Worm (Caenorhabditis elegans): Measurements from ENCODE around the gene srr-6.

The srr-6 gene

DNA sequence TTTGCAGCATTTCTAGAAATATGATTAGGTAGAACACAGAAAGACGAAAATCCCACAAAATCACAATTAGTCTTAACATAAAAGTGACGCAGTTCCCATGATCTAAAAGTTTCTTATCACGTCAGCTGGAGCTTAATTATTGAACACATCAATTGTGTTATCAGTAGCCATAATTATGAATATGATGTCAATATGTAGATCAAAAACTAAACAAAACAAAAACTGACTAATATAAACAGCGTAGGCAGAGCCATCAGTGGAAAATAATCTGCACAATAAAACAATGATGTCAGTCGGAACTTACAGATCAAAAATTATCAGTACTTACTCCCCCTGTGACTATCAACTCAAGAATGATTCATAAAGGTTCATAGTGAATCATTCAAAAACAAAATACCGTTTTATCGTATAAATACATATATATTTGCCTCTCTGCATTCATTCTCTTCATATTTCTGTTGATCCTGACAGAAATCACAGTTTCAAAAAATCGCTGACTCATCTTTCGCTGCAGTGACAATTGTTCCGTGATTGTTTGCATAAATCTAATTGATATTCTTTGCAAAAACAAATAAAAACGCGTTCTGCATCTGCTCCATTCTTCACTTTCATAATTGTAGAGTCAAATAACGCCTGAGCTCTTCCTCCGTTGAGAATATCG lies at the start of gene srr-6:
srr-6 (plus strand) TSS at position 611 of the 661 bp plus-strand sequence.
- TF ChIP-seq fkh-4 (tag; optimal IDR thresholded peaks at IDR 0.05; ENCODE audit: borderline replicate concordance) (no peak), elt-2 (tag; optimal IDR thresholded peaks at IDR 0.05) (peak; percentile 47), mdl-1 (tag; optimal IDR thresholded peaks at IDR 0.05) (no peak)

DNA sequence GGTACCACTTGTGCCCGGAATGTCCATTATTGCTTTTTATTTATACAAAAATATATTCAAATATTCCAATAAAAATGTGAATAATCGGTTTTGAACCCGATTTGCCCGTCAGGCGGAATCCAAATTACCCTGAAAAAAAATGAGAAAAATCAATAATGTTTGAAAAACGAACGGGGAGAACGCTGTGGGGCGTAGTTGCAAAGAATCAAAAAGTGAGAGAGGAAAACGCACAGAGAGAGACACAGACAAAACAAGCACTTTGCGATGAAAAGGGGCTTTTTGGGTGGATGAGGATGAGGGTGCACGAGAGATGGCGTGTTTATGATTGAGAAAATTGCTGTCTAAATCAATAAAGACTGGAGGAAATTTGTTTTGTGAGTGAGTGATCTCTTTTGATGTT lies 49.6 kb upstream of the srr-6 start, which contains the start of gene tam-1:
tam-1 (minus strand) TSS at position 135 of the 400 bp plus-strand sequence.
- peak; percentile 10 for TF ChIP-seq skn-1 (tag; optimal IDR thresholded peaks at IDR 0.05)
- no peak for TF ChIP-seq nhr-20 (tag; optimal IDR thresholded peaks at IDR 0.05)
- TF ChIP-seq nhr-85 (tag): peak; percentile 8
- TF ChIP-seq ceh-8 (GFP tag; optimal IDR thresholded peaks at IDR 0.05): no peak
- no peak for TF ChIP-seq nhr-11 (tag; optimal IDR thresholded peaks at IDR 0.05)
- TF ChIP-seq lin-14 (GFP tag; optimal IDR thresholded peaks at IDR 0.05): peak; percentile 61

DNA sequence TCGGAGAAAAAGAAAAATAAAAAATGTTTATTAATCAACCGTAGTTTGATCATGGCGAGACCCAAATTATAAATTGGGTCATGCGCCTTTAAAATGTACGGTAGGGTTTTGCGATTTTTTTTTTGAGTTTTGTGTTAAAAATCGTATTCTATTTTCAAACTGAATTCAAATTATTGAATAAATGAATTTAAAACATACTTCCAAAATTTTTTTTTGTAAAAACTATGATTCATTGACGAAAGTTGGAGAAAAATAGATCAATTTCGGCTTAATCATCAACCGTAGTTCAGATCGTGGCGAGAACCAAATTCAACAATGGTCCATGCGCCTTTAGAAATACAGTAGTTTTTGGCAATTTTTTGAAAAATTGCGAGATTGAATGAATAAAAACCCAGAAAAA lies 49.0 kb upstream of the srr-6 start:
- TF ChIP-seq tbx-2 (tag; optimal IDR thresholded peaks at IDR 0.05) (no peak), sup-37 (GFP tag; optimal IDR thresholded peaks at IDR 0.05) (no peak), hpl-2 (GFP tag; optimal IDR thresholded peaks at IDR 0.05) (no peak), nhr-47 (tag; optimal IDR thresholded peaks at IDR 0.05) (no peak), ceh-63 (GFP tag; optimal IDR thresholded peaks at IDR 0.05) (no peak), swsn-7 (tag; optimal IDR thresholded peaks at IDR 0.05) (no peak), lsy-2 (tag; optimal IDR thresholded peaks at IDR 0.05) (no peak)

DNA sequence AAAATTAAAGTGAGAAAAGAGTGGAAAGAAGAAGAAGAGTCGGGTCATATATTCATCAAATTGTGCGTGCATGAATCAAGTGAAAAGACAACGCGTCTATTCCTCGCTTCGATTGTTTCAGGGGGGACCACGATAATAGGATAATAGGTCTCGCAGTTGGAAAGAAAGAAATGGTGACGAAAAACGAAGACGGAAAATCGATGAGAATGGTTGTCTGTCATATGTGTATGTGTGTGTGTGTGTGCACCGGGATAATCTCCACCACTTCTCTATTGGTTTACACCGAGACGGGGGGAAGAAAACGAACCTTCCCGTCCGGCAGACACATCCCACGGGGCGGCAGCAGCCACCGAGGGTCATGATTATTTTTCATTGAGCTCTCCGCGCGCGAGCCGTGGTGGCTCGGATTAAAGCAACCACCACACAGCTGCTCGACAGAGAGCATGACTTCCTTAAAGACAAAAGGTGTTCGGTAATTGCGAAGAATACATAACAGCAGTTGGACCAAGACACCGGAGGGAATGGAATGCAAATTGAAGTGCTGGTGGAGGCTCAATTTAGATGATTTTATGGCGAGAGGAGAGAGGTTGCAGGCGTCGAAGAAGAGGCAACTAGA lies 48.5 kb upstream of the srr-6 start:
- TF ChIP-seq mdl-1 (tag; optimal IDR thresholded peaks at IDR 0.05) (no peak), swsn-7 (tag; optimal IDR thresholded peaks at IDR 0.05) (no peak), skn-1 (tag; optimal IDR thresholded peaks at IDR 0.05) (no peak), ceh-82 (tag; optimal IDR thresholded peaks at IDR 0.05) (no peak), efl-1 (optimal IDR thresholded peaks at IDR 0.05) (no peak), efl-1 (GFP tag; optimal IDR thresholded peaks at IDR 0.05 in 1 of 2) (peak in 1 of 2 experiments; percentile 20), nhr-12 (tag; optimal IDR thresholded peaks at IDR 0.05) (no peak), lin-14 (GFP tag; optimal IDR thresholded peaks at IDR 0.05) (peak; percentile 21), lin-35 (GFP tag; optimal IDR thresholded peaks at IDR 0.05) (no peak), ama-1 (optimal IDR thresholded peaks at IDR 0.05) (no peak), ceh-88 (GFP tag; IDR thresholded peaks at IDR 0.05) (no peak), pax-3 (tag; optimal IDR thresholded peaks at IDR 0.05) (no peak), tlp-1 (tag; optimal IDR thresholded peaks at IDR 0.05) (no peak), ztf-11 (tag; optimal IDR thresholded peaks at IDR 0.05) (no peak), unc-30 (tag; optimal IDR thresholded peaks at IDR 0.05) (no peak), aha-1 (tag; optimal IDR thresholded peaks at IDR 0.05) (no peak), vab-15 (tag; optimal IDR thresholded peaks at IDR 0.05) (no peak), nhr-85 (tag) (no peak), mab-9 (GFP tag; IDR thresholded peaks at IDR 0.05) (no peak), sptf-1 (tag; optimal IDR thresholded peaks at IDR 0.05) (no peak), nhr-71 (tag; optimal IDR thresholded peaks at IDR 0.05) (peak; percentile 22), fos-1 (tag; optimal IDR thresholded peaks at IDR 0.05) (no peak), elt-3 (tag; optimal IDR thresholded peaks at IDR 0.05) (no peak), ceh-90 (tag; optimal IDR thresholded peaks at IDR 0.05) (no peak), dsc-1 (tag; optimal IDR thresholded peaks at IDR 0.05) (peak; percentile 27), unc-130 (tag; optimal IDR thresholded peaks at IDR 0.05) (no peak), ces-1 (GFP tag; optimal IDR thresholded peaks at IDR 0.05) (no peak), fkh-10 (GFP tag; optimal IDR thresholded peaks at IDR 0.05) (no peak), ztf-4 (tag; optimal IDR thresholded peaks at IDR 0.05) (no peak), sox-4 (tag; optimal IDR thresholded peaks at IDR 0.05) (no peak)
